Worm (Caenorhabditis elegans) whole organism, young adult: ENCODE measurements around the gene srb-12.

Source experiments
- B0019.2 ChIP-seq: fragments of 200-800 bp; sonication (Bioruptor generic); conservative IDR thresholded peaks from 2 replicates; pipeline ENCODE4 v1.3.6; 2022; ENCODE audit warnings: missing genetic modification reagents, missing genetic modification characterization, missing compliant biosample characterization
- C17E4.6 ChIP-seq: fragments of 200-800 bp; sonication (Bioruptor generic); IDR thresholded peaks from 2 replicates; pipeline ENCODE4 v1.3.6; 2022; ENCODE audit warnings: missing genetic modification reagents, missing genetic modification characterization, missing compliant biosample characterization
- D2030.7 ChIP-seq: fragments of 200-800 bp; sonication (Bioruptor generic); IDR thresholded peaks from 2 replicates; pipeline ENCODE4 v1.3.6; 2022; ENCODE audit warnings: missing genetic modification reagents, missing genetic modification characterization, missing compliant biosample characterization
- F10E7.11 ChIP-seq: sonication (generic microtip); optimal IDR thresholded peaks from 2 replicates; lab custom pipeline; 2017; ENCODE audit warnings: mild to moderate bottlenecking, missing genetic modification characterization, moderate library complexity, missing compliant biosample characterization
- F39B2.1 ChIP-seq: fragments of 200-800 bp; sonication (Bioruptor generic); IDR thresholded peaks from 2 replicates; pipeline ENCODE4 v1.3.6; 2022; ENCODE audit warnings: missing genetic modification reagents, missing genetic modification characterization, missing compliant biosample characterization
- F57C9.4 ChIP-seq: sonication (generic microtip); optimal IDR thresholded peaks from 2 replicates; lab custom pipeline; 2017; ENCODE audit warnings: mild to moderate bottlenecking, missing genetic modification characterization, missing compliant biosample characterization
- T07F8.4 ChIP-seq: sonication (generic microtip); optimal IDR thresholded peaks from 2 replicates; lab custom pipeline; 2016; ENCODE audit warnings: mild to moderate bottlenecking, missing genetic modification characterization, moderate library complexity, missing compliant biosample characterization
- aptf-2 ChIP-seq: fragments of 200-800 bp; sonication (Bioruptor generic); conservative IDR thresholded peaks from 2 replicates; pipeline ENCODE4 v1.3.6; 2022; ENCODE audit warnings: missing genetic modification reagents, missing genetic modification characterization, missing compliant biosample characterization
- atf-7 ChIP-seq: sonication (generic microtip); optimal IDR thresholded peaks from 2 replicates; lab custom pipeline; 2017; ENCODE audit warnings: mild to moderate bottlenecking, missing genetic modification characterization, missing compliant biosample characterization
- attf-3 ChIP-seq: fragments of 200-800 bp; sonication (Bioruptor generic); conservative IDR thresholded peaks from 2 replicates; pipeline ENCODE4 v1.3.6; 2022; ENCODE audit warnings: missing genetic modification reagents, missing genetic modification characterization, missing compliant biosample characterization
- attf-5 ChIP-seq: fragments of 200-800 bp; sonication (Bioruptor generic); optimal IDR thresholded peaks from 2 replicates; lab custom pipeline; 2018; ENCODE audit warnings: mild to moderate bottlenecking, missing genetic modification characterization, missing compliant biosample characterization
- attf-6 ChIP-seq: fragments of 200-800 bp; sonication (Bioruptor generic); IDR thresholded peaks from 2 replicates; pipeline ENCODE4 v1.3.6; 2022; ENCODE audit warnings: missing genetic modification reagents, missing genetic modification characterization, missing compliant biosample characterization
- ccch-3 ChIP-seq: fragments of 200-800 bp; sonication (Bioruptor generic); optimal IDR thresholded peaks from 2 replicates; lab custom pipeline; 2018; ENCODE audit warnings: mild to moderate bottlenecking, missing genetic modification characterization, missing compliant biosample characterization
- ceh-100 ChIP-seq: fragments of 200-800 bp; sonication (Bioruptor generic); IDR thresholded peaks from 2 replicates; pipeline ENCODE4 v1.3.6; 2022; ENCODE audit warnings: missing genetic modification reagents, missing genetic modification characterization, missing compliant biosample characterization
- ceh-27 ChIP-seq: fragments of 200-800 bp; sonication (Bioruptor generic); optimal IDR thresholded peaks from 2 replicates; lab custom pipeline; 2018; ENCODE audit warnings: mild to moderate bottlenecking, missing genetic modification characterization, moderate library complexity, missing compliant biosample characterization
- ceh-79 ChIP-seq: sonication (generic microtip); optimal IDR thresholded peaks from 2 replicates; lab custom pipeline; 2017; ENCODE audit warnings: mild to moderate bottlenecking, missing genetic modification characterization, missing compliant biosample characterization
- chd-7 ChIP-seq: sonication (generic microtip); optimal IDR thresholded peaks from 2 replicates; lab custom pipeline; 2016; ENCODE audit warnings: mild to moderate bottlenecking, missing genetic modification characterization, moderate library complexity, missing compliant biosample characterization
- efl-1 ChIP-seq: fragments of 150-350 bp; optimal IDR thresholded peaks from 2 replicates; lab custom pipeline; 2014; ENCODE audit warnings: missing biosample characterization, missing genetic modification reagents, missing genetic modification characterization
- egl-18 ChIP-seq: fragments of 200-800 bp; sonication (Bioruptor generic); IDR thresholded peaks from 2 replicates; pipeline ENCODE4 v1.3.6; 2022; ENCODE audit warnings: missing genetic modification reagents, missing genetic modification characterization, missing compliant biosample characterization
- egl-44 ChIP-seq: fragments of 200-800 bp; sonication (Bioruptor generic); IDR thresholded peaks from 2 replicates; pipeline ENCODE4 v1.3.6; 2022; ENCODE audit warnings: missing genetic modification reagents, missing genetic modification characterization, missing compliant biosample characterization
- ekl-4 ChIP-seq: fragments of 200-800 bp; sonication (Bioruptor generic); IDR thresholded peaks from 2 replicates; pipeline ENCODE4 v1.3.6; 2022; ENCODE audit warnings: missing genetic modification reagents, missing genetic modification characterization, missing compliant biosample characterization
- ets-4 ChIP-seq: fragments of 200-800 bp; sonication (Bioruptor generic); optimal IDR thresholded peaks from 2 replicates; lab custom pipeline; 2018; ENCODE audit warnings: mild to moderate bottlenecking, missing genetic modification characterization, missing compliant biosample characterization
- gei-17 ChIP-seq: fragments of 200-800 bp; sonication (Bioruptor generic); optimal IDR thresholded peaks from 2 replicates; lab custom pipeline; 2018; ENCODE audit warnings: mild to moderate bottlenecking, missing genetic modification characterization, missing compliant biosample characterization
- hsf-1 ChIP-seq: fragments of 200-800 bp; sonication (Bioruptor generic); IDR thresholded peaks from 2 replicates; pipeline ENCODE4 v1.3.6; 2022; ENCODE audit warnings: missing genetic modification reagents, missing genetic modification characterization, missing compliant biosample characterization
- lin-54 ChIP-seq: fragments of 200-800 bp; sonication (Bioruptor generic); optimal IDR thresholded peaks from 2 replicates; lab custom pipeline; 2018; ENCODE audit warnings: mild to moderate bottlenecking, missing genetic modification characterization, missing compliant biosample characterization
- lir-1 ChIP-seq: fragments of 200-800 bp; sonication (Bioruptor generic); conservative IDR thresholded peaks from 2 replicates; pipeline ENCODE4 v1.3.6; 2022; ENCODE audit warnings: missing genetic modification reagents, missing genetic modification characterization, missing compliant biosample characterization
- lsy-27 ChIP-seq: sonication (generic microtip); optimal IDR thresholded peaks from 2 replicates; lab custom pipeline; 2017; ENCODE audit warnings: missing genetic modification characterization, mild to moderate bottlenecking, missing compliant biosample characterization, antibody characterized with exemption, missing genotype, borderline replicate concordance; ENCODE audit not compliant: insufficient read depth
- madf-8 ChIP-seq: fragments of 200-800 bp; sonication (Bioruptor generic); conservative IDR thresholded peaks from 2 replicates; pipeline ENCODE4 v1.3.6; 2022; ENCODE audit warnings: missing genetic modification reagents, missing genetic modification characterization, missing compliant biosample characterization
- mes-4 ChIP-seq: sonication (generic microtip); optimal IDR thresholded peaks from 2 replicates; lab custom pipeline; 2016; ENCODE audit warnings: missing genotype, missing genetic modification characterization, missing compliant biosample characterization
- mxl-1 ChIP-seq: sonication (generic microtip); optimal IDR thresholded peaks from 2 replicates; lab custom pipeline; 2016; ENCODE audit warnings: missing genetic modification characterization, missing compliant biosample characterization
- nfyb-1 ChIP-seq: fragments of 200-800 bp; sonication (Bioruptor generic); IDR thresholded peaks from 2 replicates; pipeline ENCODE4 v1.3.6; 2022; ENCODE audit warnings: missing genetic modification reagents, missing genetic modification characterization, missing compliant biosample characterization
- nhr-120 ChIP-seq: fragments of 200-800 bp; sonication (Bioruptor generic); IDR thresholded peaks from 2 replicates; pipeline ENCODE4 v1.3.6; 2022; ENCODE audit warnings: missing genetic modification characterization, missing compliant biosample characterization
- nhr-27 ChIP-seq: fragments of 200-800 bp; sonication (Bioruptor generic); optimal IDR thresholded peaks from 2 replicates; lab custom pipeline; 2018; ENCODE audit warnings: mild to moderate bottlenecking, missing genetic modification characterization, moderate library complexity, missing compliant biosample characterization
- pbrm-1 ChIP-seq: fragments of 200-800 bp; sonication (Bioruptor generic); IDR thresholded peaks from 2 replicates; pipeline ENCODE4 v1.3.6; 2022; ENCODE audit warnings: missing genetic modification reagents, missing genetic modification characterization, missing compliant biosample characterization
- rpc-1 ChIP-seq, 2 experiments: fragments of 150-350 bp in 1 of 2; sonication (generic microtip) in 1 of 2; optimal IDR thresholded peaks; 2 replicates each; lab custom pipeline; 2014 to 2018; ENCODE audit warnings: missing biosample characterization in 1 of 2, missing genetic modification characterization in 1 of 2, missing genetic modification reagents in 1 of 2, missing genotype in 1 of 2
- sea-2 ChIP-seq: fragments of 200-800 bp; sonication (Bioruptor generic); IDR thresholded peaks from 2 replicates; pipeline ENCODE4 v1.3.6; 2022; ENCODE audit warnings: missing genetic modification characterization, missing compliant biosample characterization
- snpc-1.1 ChIP-seq: sonication (generic microtip); optimal IDR thresholded peaks from 2 replicates; lab custom pipeline; 2017; ENCODE audit warnings: missing genetic modification characterization, mild to moderate bottlenecking, missing compliant biosample characterization, antibody characterized with exemption, moderate library complexity, missing genotype, missing genetic modification reagents; ENCODE audit not compliant: insufficient read depth
- snpc-1.3 ChIP-seq: sonication (generic microtip); optimal IDR thresholded peaks from 2 replicates; lab custom pipeline; 2017; ENCODE audit warnings: missing genetic modification characterization, mild to moderate bottlenecking, missing compliant biosample characterization, antibody characterized with exemption, moderate library complexity, missing genotype, missing genetic modification reagents; ENCODE audit not compliant: insufficient read depth
- snpc-3.4 ChIP-seq: sonication (generic microtip); optimal IDR thresholded peaks from 2 replicates; lab custom pipeline; 2017; ENCODE audit warnings: missing genetic modification characterization, mild to moderate bottlenecking, missing compliant biosample characterization, antibody characterized with exemption, moderate library complexity, missing genotype, missing genetic modification reagents
- snpc-4 ChIP-seq, 5 experiments: fragments of 150-350 bp in 1 of 5; sonication (generic microtip) in 4 of 5; optimal IDR thresholded peaks; 2 replicates each; lab custom pipeline; 2014 to 2018; ENCODE audit warnings: missing genetic modification characterization in 5 of 5, missing biosample characterization in 3 of 5, antibody characterized with exemption in 2 of 5, mild to moderate bottlenecking in 2 of 5, missing compliant biosample characterization in 2 of 5, missing genotype in 2 of 5, moderate library complexity in 2 of 5, missing genetic modification reagents in 1 of 5
- somi-1 ChIP-seq: fragments of 200-800 bp; sonication (Bioruptor generic); optimal IDR thresholded peaks from 2 replicates; lab custom pipeline; 2018; ENCODE audit warnings: mild to moderate bottlenecking, missing genetic modification characterization, missing compliant biosample characterization
- sptf-2 ChIP-seq: fragments of 200-800 bp; sonication (Bioruptor generic); optimal IDR thresholded peaks from 2 replicates; lab custom pipeline; 2018; ENCODE audit warnings: mild to moderate bottlenecking, missing genetic modification characterization, missing compliant biosample characterization
- tbp1 ChIP-seq: fragments of 200-800 bp; sonication (Bioruptor generic); optimal IDR thresholded peaks from 2 replicates; lab custom pipeline; 2018; ENCODE audit warnings: mild to moderate bottlenecking, missing genetic modification characterization, missing compliant biosample characterization
- tlf-1 ChIP-seq: fragments of 200-800 bp; sonication (Bioruptor generic); optimal IDR thresholded peaks from 2 replicates; lab custom pipeline; 2018; ENCODE audit warnings: mild to moderate bottlenecking, missing genetic modification characterization, missing compliant biosample characterization
- ztf-18 ChIP-seq: sonication (generic microtip); optimal IDR thresholded peaks from 2 replicates; lab custom pipeline; 2016; ENCODE audit warnings: missing genotype, mild to moderate bottlenecking, missing genetic modification characterization, missing compliant biosample characterization
- ztf-26 ChIP-seq: sonication (generic microtip); optimal IDR thresholded peaks from 2 replicates; lab custom pipeline; 2017; ENCODE audit warnings: missing genetic modification characterization, missing compliant biosample characterization
- ztf-6 ChIP-seq: fragments of 200-800 bp; sonication (Bioruptor generic); IDR thresholded peaks from 2 replicates; pipeline ENCODE4 v1.3.6; 2022; ENCODE audit warnings: missing genetic modification reagents, missing genetic modification characterization, missing compliant biosample characterization

srb-12 gene

ce11 chrII:5181497-5181896 lies 27.1 kb upstream of the srb-12 start (continued):
- no peak for TF ChIP-seq attf-3
- peak; percentile 26 for TF ChIP-seq atf-7
- no peak for TF ChIP-seq nhr-27
- no peak for TF ChIP-seq ets-4 (GFP tag; lab: Kevin White, UChicago)
- no peak for TF ChIP-seq D2030.7 (GFP tag; lab: Robert Waterston, UW)
- no peak for TF ChIP-seq ccch-3 (GFP tag; lab: Kevin White, UChicago)
- no peak for TF ChIP-seq C17E4.6 (GFP tag; lab: Robert Waterston, UW)
- peak; percentile 81 for TF ChIP-seq nfyb-1
- TF ChIP-seq snpc-1.1, result no peak
- TF ChIP-seq mxl-1 (tag; lab: Kevin White, UChicago), result no peak
- no peak for TF ChIP-seq lsy-27 (tag; lab: Kevin White, UChicago)
- no peak for TF ChIP-seq ztf-6 (GFP tag; lab: Robert Waterston, UW)
- TF ChIP-seq tlf-1 (GFP tag; lab: Kevin White, UChicago), result no peak
- TF ChIP-seq pbrm-1 (GFP tag; lab: Robert Waterston, UW), result 0 out of 2 replicates have a peak, but pooled peaks have one; percentile 34
- TF ChIP-seq chd-7 (tag; lab: Kevin White, UChicago), result peak; percentile 70
- no peak for TF ChIP-seq ceh-100
- no peak for TF ChIP-seq snpc-1.3 (tag; lab: Kevin White, UChicago)
- TF ChIP-seq ekl-4 (GFP tag; lab: Robert Waterston, UW), result no peak
- TF ChIP-seq madf-8 (GFP tag; lab: Robert Waterston, UW), result no peak
- TF ChIP-seq sptf-2, result no peak
- peak; percentile 75 for TF ChIP-seq attf-5 (GFP tag; lab: Kevin White, UChicago)
- no peak for TF ChIP-seq snpc-4 (GFP tag; optimal IDR thresholded peaks at IDR 0.05; lab: Kevin White, UChicago)
- peak in 3 of 4 experiments; percentile 31 to 54 (median 38) for TF ChIP-seq snpc-4 (tag; optimal IDR thresholded peaks at IDR 0.05; lab: Kevin White, UChicago)
- no peak for TF ChIP-seq efl-1 (GFP tag; lab: Kevin White, UChicago)
- 0 out of 2 replicates have a peak, but pooled peaks have one; percentile 15 for TF ChIP-seq hsf-1 (GFP tag; lab: Robert Waterston, UW)
- TF ChIP-seq ztf-26 (tag; lab: Kevin White, UChicago), result peak; percentile 27
- TF ChIP-seq ceh-27 (GFP tag; lab: Kevin White, UChicago), result peak; percentile 40
- TF ChIP-seq ceh-79 (tag; lab: Kevin White, UChicago), result no peak
- TF ChIP-seq F10E7.11 (tag; lab: Kevin White, UChicago), result no peak
- TF ChIP-seq B0019.2 (GFP tag; lab: Robert Waterston, UW), result no peak
- 0 out of 2 replicates have a peak, but pooled peaks have one; percentile 29 for TF ChIP-seq lir-1 (GFP tag; lab: Robert Waterston, UW)
- TF ChIP-seq mes-4, result no peak
- TF ChIP-seq ztf-18 (tag; lab: Kevin White, UChicago), result peak; percentile 26
- no peak for TF ChIP-seq attf-6 (GFP tag; lab: Robert Waterston, UW)
- no peak for TF ChIP-seq T07F8.4 (tag; lab: Kevin White, UChicago)
- 0 out of 2 replicates have a peak, but pooled peaks have one; percentile 61 for TF ChIP-seq egl-44 (GFP tag; lab: Robert Waterston, UW)
- no peak for TF ChIP-seq F39B2.1 (GFP tag; lab: Robert Waterston, UW)
- TF ChIP-seq nhr-120 (GFP tag; lab: Robert Waterston, UW), result no peak
- no peak for TF ChIP-seq sea-2
- TF ChIP-seq F57C9.4 (tag; lab: Kevin White, UChicago), result no peak
- TF ChIP-seq somi-1 (GFP tag; lab: Kevin White, UChicago), result peak; percentile 64
- peak; percentile 25 for TF ChIP-seq tbp1
- TF ChIP-seq gei-17 (GFP tag; lab: Kevin White, UChicago), result peak; percentile 28
- no peak for TF ChIP-seq rpc-1 (optimal IDR thresholded peaks at IDR 0.05; lab: Kevin White, UChicago)
- no peak for TF ChIP-seq rpc-1 (tag; optimal IDR thresholded peaks at IDR 0.05; lab: Kevin White, UChicago)
- TF ChIP-seq aptf-2 (GFP tag; lab: Robert Waterston, UW), result no peak
- peak; percentile 2 for TF ChIP-seq lin-54 (GFP tag; lab: Kevin White, UChicago)
- no peak for TF ChIP-seq egl-18 (GFP tag; lab: Robert Waterston, UW)
- no peak for TF ChIP-seq snpc-3.4 (tag; lab: Kevin White, UChicago)
